Worm (Caenorhabditis elegans) whole organism, L2 larva: ENCODE results near the gene gldi-6.
A peak's percentile ranks its signal among the peaks of the same experiment; 100 is the strongest.

Experiments used
- aly-2 ChIP-seq: fragments of 150-350 bp; optimal IDR thresholded peaks from 2 replicates; lab custom pipeline; 2014; ENCODE audit warnings: missing biosample characterization, missing genetic modification characterization
- lin-13 ChIP-seq: fragments of 150-350 bp; optimal IDR thresholded peaks from 2 replicates; lab custom pipeline; 2014; ENCODE audit warnings: missing biosample characterization, missing genetic modification reagents, missing genetic modification characterization
- nhr-10 ChIP-seq: sonication (generic microtip); optimal IDR thresholded peaks from 2 replicates; lab custom pipeline; 2017; ENCODE audit warnings: missing biosample characterization, missing genetic modification characterization
- nhr-237 ChIP-seq: fragments of 150-350 bp; optimal IDR thresholded peaks from 2 replicates; lab custom pipeline; 2014; ENCODE audit warnings: missing biosample characterization, missing genetic modification characterization
- nhr-25 ChIP-seq: fragments of 150-350 bp; sonication (generic microtip); optimal IDR thresholded peaks from 3 replicates; lab custom pipeline; 2014; ENCODE audit warnings: missing biosample characterization, missing genetic modification characterization
- snpc-4 ChIP-seq: fragments of 150-350 bp; optimal IDR thresholded peaks from 2 replicates; lab custom pipeline; 2014; ENCODE audit warnings: missing biosample characterization, missing genetic modification characterization

DNA sequence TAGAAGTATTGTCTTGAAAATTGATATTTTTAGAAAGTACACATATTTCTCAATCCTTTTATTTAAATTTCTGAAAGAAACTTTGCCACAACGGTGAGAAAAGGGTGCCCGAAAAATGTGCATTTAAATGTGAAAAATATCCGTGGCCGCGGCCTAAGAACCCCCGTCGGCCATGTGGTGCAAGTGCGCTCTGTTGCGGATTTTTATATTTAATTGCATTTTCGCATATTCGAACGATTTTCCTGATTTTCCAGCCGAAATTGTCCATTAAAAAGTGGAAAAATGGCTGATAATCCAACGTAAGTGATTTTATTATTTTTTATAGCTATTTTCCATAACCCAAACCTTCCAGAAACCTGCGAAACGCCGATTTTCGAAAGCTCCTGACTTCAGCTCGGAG is 35.5 kb downstream of the gldi-6 start, which contains the start of gene smu-2:
- TF ChIP-seq nhr-237 (tag; lab: Kevin White, UChicago) (no peak), nhr-10 (no peak), lin-13 (GFP tag; lab: Kevin White, UChicago) (peak; percentile 74), snpc-4 (no peak), aly-2 (tag; lab: Kevin White, UChicago) (no peak), nhr-25 (tag; lab: Kevin White, UChicago) (no peak)
